Fruit fly (Drosophila melanogaster) whole organism, embryonic: ENCODE data around the gene Unc-115a.

ENCODE experiments used
- Bteb2 ChIP-seq: fragments of 200-800 bp; sonication (Bioruptor generic); optimal IDR thresholded peaks from 2 replicates; lab custom pipeline; 2016; ENCODE audit warnings: missing biosample characterization, missing genetic modification characterization
- CG11247 ChIP-seq: fragments of 200-800 bp; sonication (Bioruptor generic); IDR thresholded peaks from 2 replicates; pipeline ENCODE4 v1.3.6; 2022; ENCODE audit warnings: missing biosample characterization, missing genetic modification characterization
- CG11504 ChIP-seq: fragments of 200-800 bp; sonication (Bioruptor generic); optimal IDR thresholded peaks from 3 replicates; lab custom pipeline; 2019; ENCODE audit warnings: missing biosample characterization, mild to moderate bottlenecking, missing genetic modification characterization, moderate library complexity
- CG12659 ChIP-seq: fragments of 200-800 bp; sonication (Bioruptor generic); optimal IDR thresholded peaks from 3 replicates; lab custom pipeline; 2017; ENCODE audit warnings: mild to moderate bottlenecking, missing biosample characterization, missing genetic modification reagents, missing genetic modification characterization
- CG13296 ChIP-seq: fragments of 200-800 bp; sonication (Bioruptor generic); optimal IDR thresholded peaks from 3 replicates; lab custom pipeline; 2018; ENCODE audit warnings: missing biosample characterization, mild to moderate bottlenecking, missing genetic modification characterization
- CG14965 ChIP-seq: fragments of 200-800 bp; sonication (Bioruptor generic); optimal IDR thresholded peaks from 2 replicates; lab custom pipeline; 2016; ENCODE audit warnings: missing biosample characterization, missing genetic modification characterization, borderline replicate concordance
- CG1529 ChIP-seq: fragments of 200-800 bp; sonication (Bioruptor generic); optimal IDR thresholded peaks from 3 replicates; lab custom pipeline; 2018; ENCODE audit warnings: missing biosample characterization, missing genetic modification characterization
- CG15514 ChIP-seq: fragments of 200-800 bp; sonication (Bioruptor generic); optimal IDR thresholded peaks from 3 replicates; lab custom pipeline; 2017; ENCODE audit warnings: missing biosample characterization, missing genetic modification characterization, mild to moderate bottlenecking, moderate library complexity, missing genetic modification reagents
- CG1602 ChIP-seq: fragments of 200-800 bp; sonication (Bioruptor generic); optimal IDR thresholded peaks from 3 replicates; lab custom pipeline; 2016; ENCODE audit warnings: missing biosample characterization, missing genetic modification characterization
- CG16863 ChIP-seq: fragments of 200-800 bp; sonication (Bioruptor generic); optimal IDR thresholded peaks from 3 replicates; lab custom pipeline; 2016; ENCODE audit warnings: missing biosample characterization, missing genetic modification characterization
- CG17361 ChIP-seq: fragments of 200-800 bp; sonication (Bioruptor generic); IDR thresholded peaks from 3 replicates; pipeline ENCODE4 v1.3.6; 2022; ENCODE audit warnings: missing biosample characterization, missing genetic modification characterization
- CG31365 ChIP-seq: fragments of 200-800 bp; sonication (Bioruptor generic); optimal IDR thresholded peaks from 2 replicates; lab custom pipeline; 2018; ENCODE audit warnings: missing biosample characterization, mild to moderate bottlenecking, missing genetic modification characterization
- CG31388 ChIP-seq: fragments of 200-800 bp; sonication (Bioruptor generic); optimal IDR thresholded peaks from 2 replicates; lab custom pipeline; 2016; ENCODE audit warnings: missing biosample characterization, missing genetic modification characterization
- CG4282 ChIP-seq: fragments of 200-800 bp; sonication (Bioruptor generic); optimal IDR thresholded peaks from 2 replicates; lab custom pipeline; 2016; ENCODE audit warnings: missing biosample characterization, missing genetic modification characterization
- CG7556 ChIP-seq: fragments of 200-800 bp; sonication (Bioruptor generic); optimal IDR thresholded peaks from 2 replicates; lab custom pipeline; 2017; ENCODE audit warnings: missing biosample characterization, mild to moderate bottlenecking, missing genetic modification characterization
- CG9797 ChIP-seq: fragments of 200-800 bp; sonication (Bioruptor generic); optimal IDR thresholded peaks from 3 replicates; lab custom pipeline; 2018; ENCODE audit warnings: missing biosample characterization, mild to moderate bottlenecking, missing genetic modification characterization
- Eip74EF ChIP-seq, 2 experiments: fragments of 200-800 bp in 1 of 2; fragments of >200 bp in 1 of 2; sonication (Bioruptor generic) in 1 of 2; optimal IDR thresholded peaks; 2 replicates each; lab custom pipeline; 2017 to 2019; ENCODE audit warnings: missing biosample characterization in 2 of 2, missing genetic modification characterization in 2 of 2, mild to moderate bottlenecking in 1 of 2, moderate library complexity in 1 of 2
- Fer3 ChIP-seq: fragments of 200-800 bp; sonication (Bioruptor generic); optimal IDR thresholded peaks from 2 replicates; lab custom pipeline; 2018; ENCODE audit warnings: missing biosample characterization, mild to moderate bottlenecking, missing genetic modification characterization, moderate library complexity
- HLH4C ChIP-seq: fragments of 200-800 bp; sonication (Bioruptor generic); IDR thresholded peaks from 3 replicates; pipeline ENCODE4 v1.3.6; 2022; ENCODE audit warnings: missing biosample characterization, missing genetic modification characterization; ENCODE audit not compliant: partially characterized antibody
- HmgD ChIP-seq: fragments of 200-800 bp; sonication (Bioruptor generic); optimal IDR thresholded peaks from 3 replicates; lab custom pipeline; 2016; ENCODE audit warnings: missing biosample characterization, missing genetic modification characterization
- Jarid2 ChIP-seq: fragments of 200-800 bp; sonication (Bioruptor generic); optimal IDR thresholded peaks from 3 replicates; lab custom pipeline; 2017; ENCODE audit warnings: mild to moderate bottlenecking, missing biosample characterization, missing genetic modification reagents, missing genetic modification characterization
- Meics ChIP-seq: fragments of 200-800 bp; sonication (Bioruptor generic); optimal IDR thresholded peaks from 2 replicates; lab custom pipeline; 2017; ENCODE audit warnings: missing biosample characterization, mild to moderate bottlenecking, missing genetic modification characterization
- NfI ChIP-seq: fragments of 200-800 bp; sonication (Bioruptor generic); optimal IDR thresholded peaks from 3 replicates; lab custom pipeline; 2018; ENCODE audit warnings: missing biosample characterization, mild to moderate bottlenecking, missing genetic modification characterization, moderate library complexity
- Ravus ChIP-seq: fragments of 200-800 bp; sonication (Bioruptor generic); IDR thresholded peaks from 2 replicates; pipeline ENCODE4 v1.3.6; 2022; ENCODE audit warnings: missing biosample characterization, missing genetic modification characterization
- Spps ChIP-seq: fragments of 200-800 bp; sonication (Bioruptor generic); optimal IDR thresholded peaks from 2 replicates; lab custom pipeline; 2018; ENCODE audit warnings: missing biosample characterization, mild to moderate bottlenecking, missing genetic modification characterization
- Stat92E ChIP-seq, 3 experiments: fragments of >200 bp in 2 of 3; fragments of 200-800 bp in 1 of 3; sonication (Bioruptor generic) in 1 of 3; optimal IDR thresholded peaks; 2 replicates each; lab custom pipeline; 2017 to 2019; ENCODE audit warnings: missing biosample characterization in 3 of 3, missing genetic modification characterization in 3 of 3, mild to moderate bottlenecking in 1 of 3, moderate library complexity in 1 of 3
- Taf1 ChIP-seq: fragments of 200-800 bp; sonication (Bioruptor generic); IDR thresholded peaks from 2 replicates; pipeline ENCODE4 v1.3.6; 2022; ENCODE audit warnings: missing biosample characterization, missing genetic modification characterization
- Vsx1 ChIP-seq: fragments of 200-800 bp; sonication (Bioruptor generic); optimal IDR thresholded peaks from 2 replicates; lab custom pipeline; 2017; ENCODE audit warnings: missing biosample characterization, mild to moderate bottlenecking, missing genetic modification characterization, missing genetic modification reagents
- bcd ChIP-seq: fragments of 200-800 bp; sonication (Bioruptor generic); optimal IDR thresholded peaks from 2 replicates; lab custom pipeline; 2017; ENCODE audit warnings: missing biosample characterization, mild to moderate bottlenecking, missing genetic modification characterization
- corto ChIP-seq: fragments of 200-800 bp; sonication (Bioruptor generic); optimal IDR thresholded peaks from 2 replicates; lab custom pipeline; 2016; ENCODE audit warnings: missing biosample characterization, mild to moderate bottlenecking, missing genetic modification characterization, moderate library complexity
- dysf ChIP-seq: fragments of 200-800 bp; sonication (Bioruptor generic); IDR thresholded peaks from 3 replicates; pipeline ENCODE4 v1.3.6; 2022; ENCODE audit warnings: missing biosample characterization, missing genetic modification characterization
- en ChIP-seq: fragments of 200-800 bp; sonication (Bioruptor generic); optimal IDR thresholded peaks from 2 replicates; lab custom pipeline; 2016; ENCODE audit warnings: missing biosample characterization, missing genetic modification characterization
- gcm ChIP-seq: fragments of 200-800 bp; sonication (Bioruptor generic); optimal IDR thresholded peaks from 2 replicates; lab custom pipeline; 2019; ENCODE audit warnings: missing biosample characterization, mild to moderate bottlenecking, missing genetic modification characterization, moderate library complexity
- gsb ChIP-seq: fragments of 200-800 bp; sonication (Bioruptor generic); IDR thresholded peaks from 2 replicates; pipeline ENCODE4 v1.3.6; 2022; ENCODE audit warnings: missing biosample characterization, missing genetic modification characterization
- her ChIP-seq: fragments of 200-800 bp; sonication (Bioruptor generic); optimal IDR thresholded peaks from 2 replicates; lab custom pipeline; 2016; ENCODE audit warnings: missing biosample characterization, missing genetic modification characterization
- hkb ChIP-seq, 2 experiments: fragments of 200-800 bp in 1 of 2; fragments of >200 bp in 1 of 2; sonication (Bioruptor generic) in 1 of 2; IDR thresholded peaks in 1 of 2; optimal IDR thresholded peaks in 1 of 2; 2 replicates each; pipeline versions ENCODE4 v1.3.6 to Lab custom; 2017 to 2022; ENCODE audit warnings: missing biosample characterization in 1 of 2, missing genetic modification characterization in 1 of 2
- insv ChIP-seq, 2 experiments: fragments of 200-800 bp; sonication (Bioruptor generic); optimal IDR thresholded peaks; 3 replicates each; lab custom pipeline; 2016 to 2018; ENCODE audit warnings: missing biosample characterization in 2 of 2, missing genetic modification characterization in 2 of 2
- ken ChIP-seq: fragments of 200-800 bp; sonication (Bioruptor generic); IDR thresholded peaks from 3 replicates; pipeline ENCODE4 v1.3.6; 2022; ENCODE audit warnings: missing biosample characterization, missing genetic modification characterization
- lov ChIP-seq, 2 experiments: fragments of 200-800 bp in 1 of 2; fragments of >200 bp in 1 of 2; sonication (Bioruptor generic) in 1 of 2; IDR thresholded peaks in 1 of 2; optimal IDR thresholded peaks in 1 of 2; 2 replicates in 1 of 2; 3 replicates in 1 of 2; pipeline versions ENCODE4 v1.3.6 to Lab custom; 2017 to 2022; ENCODE audit warnings: missing biosample characterization in 1 of 2, missing genetic modification characterization in 1 of 2
- mirr ChIP-seq: fragments of 200-800 bp; sonication (Bioruptor generic); optimal IDR thresholded peaks from 3 replicates; lab custom pipeline; 2018; ENCODE audit warnings: missing biosample characterization, mild to moderate bottlenecking, missing genetic modification characterization
- nmo ChIP-seq: fragments of 200-800 bp; sonication (Bioruptor generic); optimal IDR thresholded peaks from 2 replicates; lab custom pipeline; 2018; ENCODE audit warnings: missing biosample characterization, mild to moderate bottlenecking, missing genetic modification characterization, moderate library complexity
- pita ChIP-seq: fragments of 200-800 bp; sonication (Bioruptor generic); optimal IDR thresholded peaks from 2 replicates; lab custom pipeline; 2017; ENCODE audit warnings: missing biosample characterization, mild to moderate bottlenecking, missing genetic modification characterization
- pzg ChIP-seq: fragments of 200-800 bp; sonication (Bioruptor generic); optimal IDR thresholded peaks from 3 replicates; lab custom pipeline; 2018; ENCODE audit warnings: missing biosample characterization, mild to moderate bottlenecking, missing genetic modification characterization, moderate library complexity
- ranshi ChIP-seq: fragments of 200-800 bp; sonication (Bioruptor generic); IDR thresholded peaks from 2 replicates; pipeline ENCODE4 v1.3.6; 2022; ENCODE audit warnings: missing biosample characterization, missing genetic modification characterization
- rib ChIP-seq: fragments of 200-800 bp; sonication (Bioruptor generic); IDR thresholded peaks from 2 replicates; pipeline ENCODE4 v1.3.6; 2022; ENCODE audit warnings: missing biosample characterization, missing genetic modification characterization
- salm ChIP-seq: fragments of 200-800 bp; sonication (Bioruptor generic); optimal IDR thresholded peaks from 2 replicates; lab custom pipeline; 2018; ENCODE audit warnings: missing biosample characterization, mild to moderate bottlenecking, missing genetic modification characterization
- slp2 ChIP-seq: fragments of 200-800 bp; sonication (Bioruptor generic); optimal IDR thresholded peaks from 2 replicates; lab custom pipeline; 2016; ENCODE audit warnings: missing biosample characterization, missing genetic modification characterization
- vfl ChIP-seq: fragments of 200-800 bp; sonication (Bioruptor generic); optimal IDR thresholded peaks from 2 replicates; lab custom pipeline; 2016; ENCODE audit warnings: missing biosample characterization, missing genetic modification characterization

Unc-115a gene

DNA sequence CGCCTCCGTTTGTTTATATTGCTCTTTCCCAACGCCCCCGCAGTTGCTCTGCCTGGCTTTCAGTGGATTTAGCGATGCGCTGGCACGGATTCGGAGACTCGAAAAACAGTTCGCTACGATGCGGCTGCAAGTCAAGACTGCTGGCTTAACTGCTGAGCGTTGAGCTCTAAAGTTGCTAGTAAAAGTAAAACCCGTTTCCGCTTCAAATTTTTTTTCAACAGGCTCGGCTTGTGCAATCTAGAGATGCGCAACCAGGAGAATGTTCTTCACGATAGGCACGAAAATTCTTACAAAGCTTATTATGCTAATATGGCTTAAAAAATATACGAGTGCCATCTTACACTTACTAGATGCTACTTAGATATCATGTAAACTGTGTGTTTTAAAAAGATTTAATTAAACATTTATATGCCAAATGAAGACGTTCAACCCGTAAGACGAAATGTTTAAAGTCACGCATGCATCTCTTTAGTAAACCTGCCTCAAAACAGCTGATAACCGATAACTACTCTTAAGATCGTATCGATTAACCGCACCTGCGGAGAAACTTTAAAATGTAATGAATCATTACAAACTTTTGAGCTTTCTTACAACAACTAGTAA is 42.2 kb upstream of the Unc-115a start, which contains the start of gene CG12948 (continued):
- TF ChIP-seq Bteb2 (GFP tag; lab: Kevin White, UChicago) = peak; percentile 16
- TF ChIP-seq mirr (GFP tag; lab: Kevin White, UChicago) = no peak
- peak; percentile 61 for TF ChIP-seq CG15514 (GFP tag; lab: Kevin White, UChicago)
- peak; percentile 13 for TF ChIP-seq CG1529
- TF ChIP-seq Spps (tag; lab: Kevin White, UChicago) = peak; percentile 4
- TF ChIP-seq pzg (GFP tag; lab: Kevin White, UChicago) = peak; percentile 23
- no peak for TF ChIP-seq CG11504 (tag; lab: Kevin White, UChicago)
- TF ChIP-seq Meics (GFP tag; lab: Kevin White, UChicago) = no peak
- TF ChIP-seq CG9797 (GFP tag; lab: Kevin White, UChicago) = no peak
- TF ChIP-seq CG31388 = no peak
- no peak for TF ChIP-seq Vsx1
- TF ChIP-seq CG14965 (GFP tag; lab: Kevin White, UChicago) = no peak
- peak; percentile 21 for TF ChIP-seq HmgD (GFP tag; lab: Kevin White, UChicago)
- TF ChIP-seq ranshi = no peak; the same call in 1 of the 2 replicates
- peak; percentile 39 for TF ChIP-seq vfl (GFP tag; lab: Kevin White, UChicago)
- no peak for TF ChIP-seq lov (optimal IDR thresholded peaks at IDR 0.05; lab: Kevin White, UChicago)
- no peak for TF ChIP-seq lov (GFP tag; IDR thresholded peaks at IDR 0.05; lab: Robert Waterston, UW)
- TF ChIP-seq Eip74EF (GFP tag; optimal IDR thresholded peaks at IDR 0.05; lab: Kevin White, UChicago) = no peak
- TF ChIP-seq CG1602 (GFP tag; lab: Kevin White, UChicago) = peak; percentile 32
- no peak for TF ChIP-seq NfI (GFP tag; lab: Kevin White, UChicago)
- 0 out of 2 replicates have a peak, but pooled peaks have one; percentile 15 for TF ChIP-seq Taf1 (GFP tag; lab: Robert Waterston, UW)
- TF ChIP-seq CG17361 = no peak; the same call in 1 of the 3 replicates
- TF ChIP-seq Fer3 (tag; lab: Kevin White, UChicago) = peak; percentile 55
- no peak for TF ChIP-seq en
- no peak for TF ChIP-seq rib (GFP tag; lab: Robert Waterston, UW)
- TF ChIP-seq salm (tag; lab: Kevin White, UChicago) = no peak
- TF ChIP-seq Stat92E (GFP tag; optimal IDR thresholded peaks at IDR 0.05; lab: Kevin White, UChicago) = no peak
- no peak for TF ChIP-seq ken (GFP tag; lab: Robert Waterston, UW)
- TF ChIP-seq dysf (GFP tag; lab: Robert Waterston, UW) = peak; percentile 67; the same call in 2 of the 3 replicates
- peak; percentile 49 for TF ChIP-seq corto
- TF ChIP-seq CG7556 = no peak
- TF ChIP-seq gcm (GFP tag; lab: Kevin White, UChicago) = no peak
- peak; percentile 79 for TF ChIP-seq HLH4C (GFP tag; lab: Robert Waterston, UW)
- TF ChIP-seq her (GFP tag; lab: Kevin White, UChicago) = peak; percentile 41
- TF ChIP-seq CG4282 (GFP tag; lab: Kevin White, UChicago) = no peak
- TF ChIP-seq Jarid2 (GFP tag; lab: Kevin White, UChicago) = no peak
- no peak for TF ChIP-seq Ravus (GFP tag; lab: Robert Waterston, UW)
- TF ChIP-seq nmo (GFP tag; lab: Kevin White, UChicago) = peak; percentile 49
- no peak for TF ChIP-seq hkb (optimal IDR thresholded peaks at IDR 0.05; lab: Kevin White, UChicago)
- no peak for TF ChIP-seq hkb (GFP tag; IDR thresholded peaks at IDR 0.05; lab: Robert Waterston, UW)
- peak; percentile 44 for TF ChIP-seq CG12659 (GFP tag; lab: Kevin White, UChicago)
- no peak for TF ChIP-seq pita (GFP tag; lab: Kevin White, UChicago)
- no peak for TF ChIP-seq bcd (GFP tag; lab: Kevin White, UChicago)
- TF ChIP-seq insv (GFP tag; optimal IDR thresholded peaks at IDR 0.05; lab: Kevin White, UChicago) = peak in 1 of 2 experiments; percentile 32
- peak; percentile 18; the same call in 1 of the 2 replicates for TF ChIP-seq CG11247
- TF ChIP-seq slp2 (GFP tag; lab: Kevin White, UChicago) = peak; percentile 21
- TF ChIP-seq gsb (GFP tag; lab: Robert Waterston, UW) = no peak
- TF ChIP-seq CG31365 (tag; lab: Kevin White, UChicago) = peak; percentile 19
- TF ChIP-seq CG16863 (GFP tag; lab: Kevin White, UChicago) = peak; percentile 12
- TF ChIP-seq CG13296 (GFP tag; lab: Kevin White, UChicago) = peak; percentile 54
